Worm (Caenorhabditis elegans) whole organism, early embryonic: ENCODE data around the gene str-222.

Experiments used
- F13C5.2 ChIP-seq: sonication (generic microtip); optimal IDR thresholded peaks from 2 replicates; lab custom pipeline; 2017; ENCODE audit warnings: mild to moderate bottlenecking, missing genetic modification characterization, inconsistent platforms, missing compliant biosample characterization
- aly-1 ChIP-seq: sonication (generic microtip); optimal IDR thresholded peaks from 2 replicates; lab custom pipeline; 2016; ENCODE audit warnings: missing genetic modification characterization, missing compliant biosample characterization
- ama-1 ChIP-seq: fragments of 150-350 bp; optimal IDR thresholded peaks from 2 replicates; lab custom pipeline; 2014
- ceh-13 ChIP-seq: fragments of 200-800 bp; sonication (Bioruptor generic); optimal IDR thresholded peaks from 2 replicates; lab custom pipeline; 2018; ENCODE audit warnings: mild to moderate bottlenecking, missing genetic modification characterization, missing compliant biosample characterization
- flt-1 ChIP-seq: fragments of 200-800 bp; sonication (Bioruptor generic); IDR thresholded peaks from 2 replicates; pipeline ENCODE4 v1.3.6; 2022; ENCODE audit warnings: missing genetic modification characterization, missing compliant biosample characterization
- hmbx-1 ChIP-seq: sonication (generic microtip); optimal IDR thresholded peaks from 2 replicates; lab custom pipeline; 2016; ENCODE audit warnings: mild to moderate bottlenecking, missing genetic modification characterization, missing compliant biosample characterization
- pes-1 ChIP-seq: fragments of 200-800 bp; sonication (Bioruptor generic); IDR thresholded peaks from 2 replicates; pipeline ENCODE4 v1.3.6; 2022; ENCODE audit warnings: missing genetic modification reagents, missing genetic modification characterization, missing compliant biosample characterization
- scrt-1 ChIP-seq: fragments of 200-800 bp; sonication (Bioruptor generic); IDR thresholded peaks from 2 replicates; pipeline ENCODE4 v1.3.6; 2022; ENCODE audit warnings: missing genetic modification characterization, missing compliant biosample characterization
- tra-4 ChIP-seq: sonication (generic microtip); optimal IDR thresholded peaks from 2 replicates; lab custom pipeline; 2017; ENCODE audit warnings: missing genetic modification characterization, missing compliant biosample characterization

- no peak for TF ChIP-seq ama-1 (lab: Kevin White, UChicago)
- TF ChIP-seq flt-1 (GFP tag; lab: Robert Waterston, UW), result no peak
- no peak for TF ChIP-seq ceh-13 (GFP tag; lab: Kevin White, UChicago)
- no peak for TF ChIP-seq scrt-1 (GFP tag; lab: Robert Waterston, UW)
- TF ChIP-seq hmbx-1 (tag; lab: Kevin White, UChicago), result no peak
- TF ChIP-seq tra-4 (tag; lab: Kevin White, UChicago), result no peak
- TF ChIP-seq pes-1 (GFP tag; lab: Robert Waterston, UW), result no peak
- no peak for TF ChIP-seq F13C5.2
- no peak for TF ChIP-seq aly-1 (tag; lab: Kevin White, UChicago)
Measured at ce11 chrV:1631148-1631547, 4.8 kb upstream of the str-222 start, which contains the start of gene Y46H3D.8.
